Fruit fly (Drosophila melanogaster) whole organism, adult: ENCODE data around the gene CG16815.
A peak's percentile ranks its signal among the peaks of the same experiment; 100 is the strongest.

Experiments
- CG11617 ChIP-seq: fragments of 200-800 bp; sonication (Bioruptor generic); optimal IDR thresholded peaks from 2 replicates; lab custom pipeline; 2017; ENCODE audit warnings: mild to moderate bottlenecking, missing biosample characterization, missing genetic modification reagents, missing genetic modification characterization
- CG12768 ChIP-seq: fragments of 200-800 bp; sonication (Bioruptor generic); optimal IDR thresholded peaks from 2 replicates; lab custom pipeline; 2017; ENCODE audit warnings: missing biosample characterization, missing genetic modification characterization, mild to moderate bottlenecking, moderate library complexity, missing genetic modification reagents
- CG14711 ChIP-seq: fragments of 200-800 bp; sonication (Bioruptor generic); optimal IDR thresholded peaks from 2 replicates; lab custom pipeline; 2018; ENCODE audit warnings: missing biosample characterization, mild to moderate bottlenecking, missing genetic modification characterization, moderate library complexity
- CG1620 ChIP-seq: fragments of 200-800 bp; sonication (Bioruptor generic); optimal IDR thresholded peaks from 2 replicates; lab custom pipeline; 2016; ENCODE audit warnings: missing biosample characterization, missing genetic modification characterization
- CG33017 ChIP-seq: fragments of 200-800 bp; sonication (Bioruptor generic); optimal IDR thresholded peaks from 2 replicates; lab custom pipeline; 2018; ENCODE audit warnings: missing biosample characterization, mild to moderate bottlenecking, missing genetic modification characterization, moderate library complexity
- CG5204 ChIP-seq: fragments of 200-800 bp; sonication (Bioruptor generic); optimal IDR thresholded peaks from 2 replicates; lab custom pipeline; 2016; ENCODE audit warnings: missing biosample characterization, missing genetic modification characterization
- CG7045 ChIP-seq: fragments of 200-800 bp; sonication (Bioruptor generic); optimal IDR thresholded peaks from 2 replicates; lab custom pipeline; 2017; ENCODE audit warnings: missing biosample characterization, mild to moderate bottlenecking, missing genetic modification characterization
- CG7101 ChIP-seq: fragments of 200-800 bp; sonication (Bioruptor generic); optimal IDR thresholded peaks from 2 replicates; lab custom pipeline; 2018; ENCODE audit warnings: missing biosample characterization, mild to moderate bottlenecking, missing genetic modification characterization, moderate library complexity
- Clk ChIP-seq: fragments of 200-800 bp; sonication (Bioruptor generic); optimal IDR thresholded peaks from 2 replicates; lab custom pipeline; 2017; ENCODE audit warnings: missing biosample characterization, missing genetic modification characterization
- Crg-1 ChIP-seq: fragments of 200-800 bp; sonication (Bioruptor generic); optimal IDR thresholded peaks from 2 replicates; lab custom pipeline; 2016; ENCODE audit warnings: missing biosample characterization, missing genetic modification characterization
- Hr96 ChIP-seq: fragments of 200-800 bp; sonication (Bioruptor generic); optimal IDR thresholded peaks from 2 replicates; lab custom pipeline; 2016; ENCODE audit warnings: missing biosample characterization, missing genetic modification characterization
- Mnt ChIP-seq: fragments of 200-800 bp; sonication (Bioruptor generic); optimal IDR thresholded peaks from 2 replicates; lab custom pipeline; 2016; ENCODE audit warnings: missing biosample characterization, mild to moderate bottlenecking, missing genetic modification characterization
- bab1 ChIP-seq: fragments of 200-800 bp; sonication (Bioruptor generic); optimal IDR thresholded peaks from 3 replicates; lab custom pipeline; 2019; ENCODE audit warnings: missing biosample characterization, mild to moderate bottlenecking, missing genetic modification characterization, moderate library complexity
- cic ChIP-seq: fragments of 200-800 bp; sonication (Bioruptor generic); optimal IDR thresholded peaks from 2 replicates; lab custom pipeline; 2017; ENCODE audit warnings: missing biosample characterization, mild to moderate bottlenecking, missing genetic modification characterization, moderate library complexity
- cnc ChIP-seq, 2 experiments: fragments of >200 bp; optimal IDR thresholded peaks; 2 replicates each; lab custom pipeline; 2017
- kay ChIP-seq: fragments of 200-800 bp; sonication (Bioruptor generic); peaks from one replicate; lab custom pipeline; 2016; ENCODE audit warnings: missing biosample characterization, missing genetic modification characterization, borderline replicate concordance
- ovo ChIP-seq: fragments of 200-800 bp; sonication (Bioruptor generic); optimal IDR thresholded peaks from 2 replicates; lab custom pipeline; 2016; ENCODE audit warnings: missing biosample characterization, missing genetic modification characterization
- pad ChIP-seq: fragments of 200-800 bp; sonication (Bioruptor generic); optimal IDR thresholded peaks from 3 replicates; lab custom pipeline; 2017; ENCODE audit warnings: missing biosample characterization, missing genetic modification characterization, mild to moderate bottlenecking, moderate library complexity, missing genetic modification reagents
- tj ChIP-seq: fragments of 200-800 bp; sonication (Bioruptor generic); optimal IDR thresholded peaks from 3 replicates; lab custom pipeline; 2017; ENCODE audit warnings: missing biosample characterization, mild to moderate bottlenecking, missing genetic modification characterization, moderate library complexity
- toe ChIP-seq: fragments of 200-800 bp; sonication (Bioruptor generic); optimal IDR thresholded peaks from 2 replicates; lab custom pipeline; 2016; ENCODE audit warnings: missing biosample characterization, missing genetic modification characterization

The CG16815 gene

dm6 chr2L:13225225-13225840 lies 4.3 kb upstream of the CG16815 start, which contains the start of gene CG15480:
CG15480 (minus strand) TSS chr2L:13225275.
- TF ChIP-seq CG12768 (GFP tag; lab: Kevin White, UChicago): no peak
- no peak for TF ChIP-seq pad (GFP tag; lab: Kevin White, UChicago)
- TF ChIP-seq CG5204: no peak
- TF ChIP-seq CG7101 (tag; lab: Kevin White, UChicago): no peak
- no peak for TF ChIP-seq Mnt
- no peak for TF ChIP-seq Hr96 (GFP tag; lab: Kevin White, UChicago)
- TF ChIP-seq kay (GFP tag; lab: Kevin White, UChicago): no peak
- TF ChIP-seq CG1620 (GFP tag; lab: Kevin White, UChicago): no peak
- TF ChIP-seq Crg-1 (GFP tag; lab: Kevin White, UChicago): no peak
- no peak for TF ChIP-seq Clk (GFP tag; lab: Kevin White, UChicago)
- TF ChIP-seq CG11617 (GFP tag; lab: Kevin White, UChicago): no peak
- no peak for TF ChIP-seq CG7045 (GFP tag; lab: Kevin White, UChicago)
- no peak for TF ChIP-seq CG14711 (tag; lab: Kevin White, UChicago)
- no peak for TF ChIP-seq ovo (GFP tag; lab: Kevin White, UChicago)
- TF ChIP-seq tj (GFP tag; lab: Kevin White, UChicago): no peak
- no peak for TF ChIP-seq bab1 (GFP tag; lab: Kevin White, UChicago)
- no peak for TF ChIP-seq cnc (optimal IDR thresholded peaks at IDR 0.05; lab: Kevin White, UChicago)

DNA sequence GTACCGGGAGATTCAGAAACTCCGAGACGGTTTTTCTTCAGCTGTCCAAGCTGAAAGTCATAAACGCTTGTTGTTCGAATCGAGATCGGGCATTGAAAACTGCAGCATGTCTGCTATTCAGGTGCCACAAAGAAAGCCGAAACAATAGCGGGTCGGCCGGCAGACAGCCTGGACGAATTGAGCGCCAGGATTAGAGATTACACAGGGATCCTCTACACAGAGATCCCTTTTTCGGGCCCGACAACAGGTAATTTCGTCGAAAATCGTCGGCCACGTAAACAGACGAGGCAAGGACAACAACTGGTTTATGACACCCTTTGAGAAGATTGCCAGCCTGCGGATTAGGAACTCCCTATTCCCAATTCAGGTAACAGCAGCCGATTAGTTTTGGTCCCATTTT lies 2.4 kb upstream of the CG16815 start, which contains the start of gene CG16813:
CG16813 (plus strand) TSS at position 288 of the 400 bp plus-strand sequence.
- TF ChIP-seq ovo (GFP tag; lab: Kevin White, UChicago) (no peak), tj (GFP tag; lab: Kevin White, UChicago) (no peak), CG7045 (GFP tag; lab: Kevin White, UChicago) (no peak), CG1620 (GFP tag; lab: Kevin White, UChicago) (no peak), Crg-1 (GFP tag; lab: Kevin White, UChicago) (no peak), CG11617 (GFP tag; lab: Kevin White, UChicago) (no peak), Clk (GFP tag; lab: Kevin White, UChicago) (no peak), CG7101 (tag; lab: Kevin White, UChicago) (no peak), Mnt (no peak), cnc (optimal IDR thresholded peaks at IDR 0.05; lab: Kevin White, UChicago) (no peak), cic (GFP tag; lab: Kevin White, UChicago) (no peak)

DNA sequence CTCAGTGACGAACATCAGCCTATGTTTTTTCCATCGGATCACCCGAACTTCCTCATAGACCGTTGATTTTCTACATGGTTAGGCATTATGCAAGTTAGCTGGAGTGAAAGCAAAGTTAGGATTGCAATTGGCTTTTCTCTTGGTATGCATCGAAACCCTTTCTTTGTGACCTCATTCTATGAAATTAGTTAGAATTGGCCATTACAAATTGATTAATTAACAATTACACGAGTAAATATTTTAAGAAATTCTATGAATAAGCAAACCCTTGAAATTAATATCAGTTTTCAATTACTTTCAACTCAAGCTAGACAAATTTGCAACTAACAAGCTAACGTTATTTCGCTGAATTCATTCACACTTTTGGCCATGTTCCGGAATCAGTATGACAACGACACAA lies 2.1 kb downstream of the CG16815 start, which contains the start of gene Prosalpha6T:
Prosalpha6T (plus strand) TSS at position 301 of the 400 bp plus-strand sequence.
- peak; percentile 6 for TF ChIP-seq kay (GFP tag; lab: Kevin White, UChicago)
- TF ChIP-seq CG7045 (GFP tag; lab: Kevin White, UChicago): no peak

- TF ChIP-seq Hr96 (GFP tag; lab: Kevin White, UChicago): no peak
- no peak for TF ChIP-seq toe (GFP tag; lab: Kevin White, UChicago)
- no peak for TF ChIP-seq CG11617 (GFP tag; lab: Kevin White, UChicago)
- TF ChIP-seq CG12768 (GFP tag; lab: Kevin White, UChicago): no peak
- no peak for TF ChIP-seq ovo (GFP tag; lab: Kevin White, UChicago)
- no peak for TF ChIP-seq CG1620 (GFP tag; lab: Kevin White, UChicago)
- no peak for TF ChIP-seq pad (GFP tag; lab: Kevin White, UChicago)
- TF ChIP-seq Clk (GFP tag; lab: Kevin White, UChicago): no peak
- TF ChIP-seq CG33017: no peak
- no peak for TF ChIP-seq CG5204
- TF ChIP-seq CG14711 (tag; lab: Kevin White, UChicago): no peak
- TF ChIP-seq CG7101 (tag; lab: Kevin White, UChicago): no peak
- TF ChIP-seq kay (GFP tag; lab: Kevin White, UChicago): no peak
Observed at dm6 chr2L:13234610-13235489, 5.2 kb downstream of the CG16815 start, which contains the start of gene Mabi. Mabi (minus strand) TSS chr2L:13234660.

dm6 chr2L:13236194-13236593 lies 6.6 kb downstream of the CG16815 start, which contains the start of gene Jhbp14:
Jhbp14 (plus strand) TSS chr2L:13236494.
- TF ChIP-seq CG12768 (GFP tag; lab: Kevin White, UChicago): no peak
- no peak for TF ChIP-seq Mnt
- no peak for TF ChIP-seq CG14711 (tag; lab: Kevin White, UChicago)
- no peak for TF ChIP-seq CG7101 (tag; lab: Kevin White, UChicago)
- TF ChIP-seq kay (GFP tag; lab: Kevin White, UChicago): no peak
- no peak for TF ChIP-seq CG1620 (GFP tag; lab: Kevin White, UChicago)
- TF ChIP-seq CG11617 (GFP tag; lab: Kevin White, UChicago): no peak
- TF ChIP-seq pad (GFP tag; lab: Kevin White, UChicago): no peak
- TF ChIP-seq Crg-1 (GFP tag; lab: Kevin White, UChicago): no peak
- TF ChIP-seq ovo (GFP tag; lab: Kevin White, UChicago): no peak
- no peak for TF ChIP-seq cic (GFP tag; lab: Kevin White, UChicago)
- TF ChIP-seq bab1 (GFP tag; lab: Kevin White, UChicago): no peak
- TF ChIP-seq CG5204: no peak
- TF ChIP-seq Clk (GFP tag; lab: Kevin White, UChicago): no peak
- no peak for TF ChIP-seq Hr96 (GFP tag; lab: Kevin White, UChicago)
- no peak for TF ChIP-seq tj (GFP tag; lab: Kevin White, UChicago)
- TF ChIP-seq cnc (optimal IDR thresholded peaks at IDR 0.05; lab: Kevin White, UChicago): no peak
- TF ChIP-seq CG33017: no peak
- no peak for TF ChIP-seq toe (GFP tag; lab: Kevin White, UChicago)
- no peak for TF ChIP-seq CG7045 (GFP tag; lab: Kevin White, UChicago)
